Fruit fly (Drosophila melanogaster) whole organism, prepupa: ENCODE data around the gene CG43672.

ENCODE experiments used
- CG10631 ChIP-seq: fragments of 200-800 bp; sonication (Bioruptor generic); optimal IDR thresholded peaks from 2 replicates; lab custom pipeline; 2016; ENCODE audit warnings: missing biosample characterization, missing genetic modification characterization
- CG10669 ChIP-seq: fragments of 200-800 bp; sonication (Bioruptor generic); optimal IDR thresholded peaks from 3 replicates; lab custom pipeline; 2018; ENCODE audit warnings: missing biosample characterization, mild to moderate bottlenecking, missing genetic modification characterization, moderate library complexity
- CG11294 ChIP-seq: fragments of 200-800 bp; sonication (Bioruptor generic); IDR thresholded peaks from 2 replicates; pipeline ENCODE4 v1.3.6; 2022; ENCODE audit warnings: missing biosample characterization, missing genetic modification characterization
- CG11762 ChIP-seq: fragments of 200-800 bp; sonication (Bioruptor generic); optimal IDR thresholded peaks from 3 replicates; lab custom pipeline; 2016; ENCODE audit warnings: missing biosample characterization, missing genetic modification characterization; ENCODE audit not compliant: insufficient read depth
- CG16779 ChIP-seq: fragments of 200-800 bp; sonication (Bioruptor generic); optimal IDR thresholded peaks from 3 replicates; lab custom pipeline; 2017; ENCODE audit warnings: missing biosample characterization, mild to moderate bottlenecking, missing genetic modification characterization
- CG31627 ChIP-seq: fragments of 200-800 bp; sonication (Bioruptor generic); optimal IDR thresholded peaks from 3 replicates; lab custom pipeline; 2016; ENCODE audit warnings: missing biosample characterization, missing genetic modification characterization
- CG32006 ChIP-seq: fragments of 200-800 bp; sonication (Bioruptor generic); optimal IDR thresholded peaks from 3 replicates; lab custom pipeline; 2017; ENCODE audit warnings: missing biosample characterization, mild to moderate bottlenecking, missing genetic modification characterization
- CG34406 ChIP-seq: fragments of 200-800 bp; sonication (Bioruptor generic); optimal IDR thresholded peaks from 3 replicates; lab custom pipeline; 2016; ENCODE audit warnings: missing biosample characterization, missing genetic modification characterization
- CG6276 ChIP-seq: fragments of 200-800 bp; sonication (Bioruptor generic); optimal IDR thresholded peaks from 2 replicates; lab custom pipeline; 2017; ENCODE audit warnings: missing biosample characterization, mild to moderate bottlenecking, missing genetic modification characterization
- CG6792 ChIP-seq: fragments of 200-800 bp; sonication (Bioruptor generic); optimal IDR thresholded peaks from 3 replicates; lab custom pipeline; 2016; ENCODE audit warnings: missing biosample characterization, missing genetic modification characterization
- CG8119 ChIP-seq: fragments of 200-800 bp; sonication (Bioruptor generic); IDR thresholded peaks from 3 replicates; pipeline ENCODE4 v1.3.6; 2022; ENCODE audit warnings: missing biosample characterization, missing genetic modification characterization
- CG8632 ChIP-seq: fragments of 200-800 bp; sonication (Bioruptor generic); optimal IDR thresholded peaks from 3 replicates; lab custom pipeline; 2016; ENCODE audit warnings: missing biosample characterization, missing genetic modification characterization
- CG9139 ChIP-seq: fragments of 200-800 bp; sonication (Bioruptor generic); optimal IDR thresholded peaks from 3 replicates; lab custom pipeline; 2017; ENCODE audit warnings: missing biosample characterization, mild to moderate bottlenecking, missing genetic modification characterization
- Eip78C ChIP-seq: fragments of 200-800 bp; sonication (Bioruptor generic); peaks from one replicate; lab custom pipeline; 2016; ENCODE audit warnings: missing biosample characterization, missing genetic modification characterization
- Ets96B ChIP-seq: fragments of 200-800 bp; optimal IDR thresholded peaks from 2 replicates; lab custom pipeline; 2019; ENCODE audit warnings: missing biosample characterization, mild to moderate bottlenecking, missing genetic modification characterization, moderate library complexity
- Gug ChIP-seq: fragments of 200-800 bp; sonication (Bioruptor generic); IDR thresholded peaks from 2 replicates; pipeline ENCODE4 v1.3.6; 2022; ENCODE audit warnings: missing biosample characterization, missing genetic modification characterization
- Hr38 ChIP-seq: sonication (Bioruptor generic); optimal IDR thresholded peaks from 2 replicates; lab custom pipeline; 2016; ENCODE audit warnings: missing biosample characterization, missing genetic modification characterization
- Hr39 ChIP-seq: fragments of 200-800 bp; sonication (Bioruptor generic); optimal IDR thresholded peaks from 2 replicates; lab custom pipeline; 2016; ENCODE audit warnings: missing biosample characterization, missing genetic modification characterization
- Hr4 ChIP-seq: fragments of 200-800 bp; sonication (Bioruptor generic); optimal IDR thresholded peaks from 3 replicates; lab custom pipeline; 2016; ENCODE audit warnings: missing biosample characterization, missing genetic modification characterization
- Lpt ChIP-seq: fragments of 200-800 bp; sonication (Bioruptor generic); optimal IDR thresholded peaks from 3 replicates; lab custom pipeline; 2016; ENCODE audit warnings: missing biosample characterization, missing genetic modification characterization
- Met ChIP-seq: fragments of 200-800 bp; sonication (Bioruptor generic); optimal IDR thresholded peaks from 3 replicates; lab custom pipeline; 2016; ENCODE audit warnings: missing biosample characterization, missing genetic modification characterization
- OdsH ChIP-seq: fragments of 200-800 bp; sonication (Bioruptor generic); optimal IDR thresholded peaks from 3 replicates; lab custom pipeline; 2016; ENCODE audit warnings: missing biosample characterization, missing genetic modification characterization
- Sox14 ChIP-seq: fragments of 200-800 bp; sonication (Bioruptor generic); optimal IDR thresholded peaks from 3 replicates; lab custom pipeline; 2016; ENCODE audit warnings: missing biosample characterization, missing genetic modification characterization
- acj6 ChIP-seq: fragments of 200-800 bp; sonication (Bioruptor generic); optimal IDR thresholded peaks from 3 replicates; lab custom pipeline; 2016; ENCODE audit warnings: missing biosample characterization, missing genetic modification characterization
- cyc ChIP-seq: fragments of 200-800 bp; sonication (Bioruptor generic); optimal IDR thresholded peaks from 3 replicates; lab custom pipeline; 2016; ENCODE audit warnings: missing biosample characterization, missing genetic modification characterization
- dac ChIP-seq: fragments of 200-800 bp; sonication (Bioruptor generic); optimal IDR thresholded peaks from 2 replicates; lab custom pipeline; 2017; ENCODE audit warnings: missing biosample characterization, mild to moderate bottlenecking, missing genetic modification characterization
- dsx ChIP-seq: fragments of 200-800 bp; optimal IDR thresholded peaks from 3 replicates; lab custom pipeline; 2019; ENCODE audit warnings: missing biosample characterization, mild to moderate bottlenecking, missing genetic modification characterization, moderate library complexity; ENCODE audit not compliant: poor library complexity, severe bottlenecking
- esn ChIP-seq: fragments of 200-800 bp; sonication (Bioruptor generic); optimal IDR thresholded peaks from 2 replicates; lab custom pipeline; 2016; ENCODE audit warnings: missing biosample characterization, mild to moderate bottlenecking, missing genetic modification characterization, moderate library complexity
- fd59A ChIP-seq: fragments of 200-800 bp; sonication (Bioruptor generic); optimal IDR thresholded peaks from 2 replicates; lab custom pipeline; 2017; ENCODE audit warnings: missing biosample characterization, mild to moderate bottlenecking, missing genetic modification characterization, missing genetic modification reagents
- ss ChIP-seq, 2 experiments: fragments of 200-800 bp; sonication (Bioruptor generic); optimal IDR thresholded peaks; 2 replicates in 1 of 2; 3 replicates in 1 of 2; lab custom pipeline; 2017 to 2018; ENCODE audit warnings: mild to moderate bottlenecking in 2 of 2, missing biosample characterization in 2 of 2, missing genetic modification characterization in 2 of 2, moderate library complexity in 1 of 2

The CG43672 gene

dm6 chrX:15814485-15814884 is 41.7 kb downstream of the CG43672 start:
- TF ChIP-seq cyc (GFP tag; lab: Kevin White, UChicago) (no peak), CG9139 (GFP tag; lab: Kevin White, UChicago) (no peak), CG10669 (GFP tag; lab: Kevin White, UChicago) (no peak), Lpt (GFP tag; lab: Kevin White, UChicago) (no peak), Hr39 (GFP tag; lab: Kevin White, UChicago) (no peak), CG8119 (no peak), Ets96B (tag; lab: Kevin White, UChicago) (no peak), dac (no peak), CG31627 (GFP tag; lab: Kevin White, UChicago) (no peak), OdsH (no peak), CG6792 (GFP tag; lab: Kevin White, UChicago) (no peak), CG16779 (tag; lab: Kevin White, UChicago) (no peak), Sox14 (GFP tag; lab: Kevin White, UChicago) (no peak), Met (no peak), CG10631 (GFP tag; lab: Kevin White, UChicago) (no peak), fd59A (no peak), Hr38 (no peak), CG11294 (no peak), CG32006 (no peak)
- TF ChIP-seq, all 60 proteins: peak for 0

- peak; percentile 19 for TF ChIP-seq Eip78C (GFP tag; lab: Kevin White, UChicago)
- TF ChIP-seq fd59A, result no peak
These were observed 43.4 kb downstream of the CG43672 start for dm6 chrX:15816127-15816526.

- TF ChIP-seq CG10669 (GFP tag; lab: Kevin White, UChicago), result no peak
- TF ChIP-seq Gug (GFP tag; lab: Robert Waterston, UW), result no peak
- no peak for TF ChIP-seq dac
- TF ChIP-seq CG11762, result no peak
- no peak for TF ChIP-seq dsx
- TF ChIP-seq Sox14 (GFP tag; lab: Kevin White, UChicago), result no peak
- TF ChIP-seq CG8632 (GFP tag; lab: Kevin White, UChicago), result no peak
- no peak for TF ChIP-seq CG11294
- no peak for TF ChIP-seq CG8119
- no peak for TF ChIP-seq acj6 (GFP tag; lab: Kevin White, UChicago)
- no peak for TF ChIP-seq cyc (GFP tag; lab: Kevin White, UChicago)
- TF ChIP-seq Hr4 (GFP tag; lab: Kevin White, UChicago), result no peak
- TF ChIP-seq, all 60 proteins: peak for 0
These were observed 44.1 kb downstream of the CG43672 start for dm6 chrX:15816905-15817304.

dm6 chrX:15817823-15818222 is 45.1 kb downstream of the CG43672 start:
- TF ChIP-seq cyc (GFP tag; lab: Kevin White, UChicago), result no peak
- TF ChIP-seq dsx, result no peak
- TF ChIP-seq CG6276, result no peak

- no peak for TF ChIP-seq dac
- TF ChIP-seq esn, result peak; percentile 25
- no peak for TF ChIP-seq Gug (GFP tag; lab: Robert Waterston, UW)
- peak; percentile 74 for TF ChIP-seq Eip78C (GFP tag; lab: Kevin White, UChicago)
These were observed 45.9 kb downstream of the CG43672 start for dm6 chrX:15818608-15819184.

DNA sequence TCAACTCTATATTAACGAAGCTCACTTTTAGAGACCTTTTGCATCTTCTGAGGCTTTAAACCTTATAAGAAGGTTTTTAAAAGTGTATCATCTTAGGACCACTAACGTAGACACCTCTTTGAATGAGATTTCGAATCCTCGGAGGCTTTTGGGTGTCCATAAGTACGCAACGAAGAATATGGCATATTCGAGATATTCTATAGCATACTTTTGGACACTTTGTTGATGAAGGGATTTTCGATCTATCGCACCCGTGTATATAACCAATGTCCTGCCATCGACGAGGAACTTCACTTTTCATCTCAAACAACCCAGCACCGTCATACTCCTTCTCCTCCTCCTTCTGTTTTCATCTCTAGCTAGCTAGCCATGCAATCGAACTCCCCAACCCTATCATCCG is 49.6 kb downstream of the CG43672 start:
- TF ChIP-seq CG34406 (GFP tag; lab: Kevin White, UChicago) (no peak), ss (GFP tag; optimal IDR thresholded peaks at IDR 0.05; lab: Kevin White, UChicago) (no peak), Lpt (GFP tag; lab: Kevin White, UChicago) (no peak), Eip78C (GFP tag; lab: Kevin White, UChicago) (no peak)
- TF ChIP-seq, all 60 proteins: peak for 0
